Worm (Caenorhabditis elegans): ENCODE measurements around the gene W08F4.5.
"Not testable (repeated sequence)": the region's sequence is repeated elsewhere in the genome, so short reads cannot be mapped to it uniquely, and the experiment has no call there.

Gene W08F4.5

ce11 chrII:568776-569175, at the start of gene W08F4.5:
Gene W08F4.5 (minus strand): TSS chrII:568876.
- no peak for TF ChIP-seq med-1 (GFP tag; optimal IDR thresholded peaks at IDR 0.05; ENCODE audit: insufficient read depth)
- TF ChIP-seq ref-1 (GFP tag; conservative IDR thresholded peaks at IDR 0.05), result no peak
- no peak for TF ChIP-seq ztf-29 (GFP tag; IDR thresholded peaks at IDR 0.05)
- TF ChIP-seq T22C8.4 (GFP tag; IDR thresholded peaks at IDR 0.05), result no peak
- no peak for TF ChIP-seq ztf-23 (GFP tag; IDR thresholded peaks at IDR 0.05)
- no peak for TF ChIP-seq tab-1 (GFP tag; IDR thresholded peaks at IDR 0.05)
- TF ChIP-seq klf-2 (GFP tag; conservative IDR thresholded peaks at IDR 0.05), result no peak
- TF ChIP-seq flt-1 (GFP tag; IDR thresholded peaks at IDR 0.05), result no peak
- TF ChIP-seq cog-1 (tag; optimal IDR thresholded peaks at IDR 0.05), result no peak

- peak; percentile 77 for TF ChIP-seq T22C8.4 (GFP tag; IDR thresholded peaks at IDR 0.05)
- TF ChIP-seq ztf-29 (GFP tag; IDR thresholded peaks at IDR 0.05), result no peak
Observed at ce11 chrII:614701-615100, 46.0 kb upstream of the W08F4.5 start.

ce11 chrII:612361-612760, 43.7 kb upstream of the W08F4.5 start, which contains the start of gene clec-118:
Gene clec-118 (minus strand): TSS chrII:612461.
- TF ChIP-seq ref-1 (GFP tag; conservative IDR thresholded peaks at IDR 0.05); flt-1 (GFP tag; IDR thresholded peaks at IDR 0.05); ztf-29 (GFP tag; IDR thresholded peaks at IDR 0.05): not testable (repeated sequence)

ce11 chrII:608757-609156, 40.1 kb upstream of the W08F4.5 start, which contains the start of gene W04H10.1:
Gene W04H10.1 (plus strand): TSS chrII:609057.
- no peak for TF ChIP-seq T22C8.4 (GFP tag; IDR thresholded peaks at IDR 0.05)
- TF ChIP-seq flt-1 (GFP tag; IDR thresholded peaks at IDR 0.05), result no peak
- no peak for TF ChIP-seq cog-1 (tag; optimal IDR thresholded peaks at IDR 0.05)
- TF ChIP-seq ztf-29 (GFP tag; IDR thresholded peaks at IDR 0.05), result no peak
- TF ChIP-seq ztf-23 (GFP tag; IDR thresholded peaks at IDR 0.05), result no peak
- no peak for TF ChIP-seq ref-1 (GFP tag; conservative IDR thresholded peaks at IDR 0.05)
- no peak for TF ChIP-seq tab-1 (GFP tag; IDR thresholded peaks at IDR 0.05)
- TF ChIP-seq klf-2 (GFP tag; conservative IDR thresholded peaks at IDR 0.05), result no peak
- no peak for TF ChIP-seq med-1 (GFP tag; optimal IDR thresholded peaks at IDR 0.05; ENCODE audit: insufficient read depth)

ce11 chrII:608341-608740, 39.7 kb upstream of the W08F4.5 start, which contains the start of gene W04H10.6:
Gene W04H10.6 (minus strand): TSS chrII:608441.
- no peak for TF ChIP-seq tab-1 (GFP tag; IDR thresholded peaks at IDR 0.05)
- no peak for TF ChIP-seq flt-1 (GFP tag; IDR thresholded peaks at IDR 0.05)
- no peak for TF ChIP-seq T22C8.4 (GFP tag; IDR thresholded peaks at IDR 0.05)
- no peak for TF ChIP-seq cog-1 (tag; optimal IDR thresholded peaks at IDR 0.05)

- TF ChIP-seq ztf-29 (GFP tag; IDR thresholded peaks at IDR 0.05), result no peak
- TF ChIP-seq T22C8.4 (GFP tag; IDR thresholded peaks at IDR 0.05), result no peak
- no peak for TF ChIP-seq ref-1 (GFP tag; conservative IDR thresholded peaks at IDR 0.05)
- TF ChIP-seq med-1 (GFP tag; optimal IDR thresholded peaks at IDR 0.05; ENCODE audit: insufficient read depth), result no peak
- no peak for TF ChIP-seq klf-2 (GFP tag; conservative IDR thresholded peaks at IDR 0.05)
- TF ChIP-seq tab-1 (GFP tag; IDR thresholded peaks at IDR 0.05), result no peak
- TF ChIP-seq flt-1 (GFP tag; IDR thresholded peaks at IDR 0.05), result no peak
- no peak for TF ChIP-seq cog-1 (tag; optimal IDR thresholded peaks at IDR 0.05)
- TF ChIP-seq ztf-23 (GFP tag; IDR thresholded peaks at IDR 0.05), result no peak
Observed at ce11 chrII:606033-606432, 37.4 kb upstream of the W08F4.5 start, which contains the start of gene W04H10.5. Gene W04H10.5 (plus strand): TSS chrII:606333.

- no peak for TF ChIP-seq klf-2 (GFP tag; conservative IDR thresholded peaks at IDR 0.05)
- TF ChIP-seq ref-1 (GFP tag; conservative IDR thresholded peaks at IDR 0.05), result no peak
- TF ChIP-seq ztf-29 (GFP tag; IDR thresholded peaks at IDR 0.05), result no peak
- no peak for TF ChIP-seq ztf-23 (GFP tag; IDR thresholded peaks at IDR 0.05)
- TF ChIP-seq flt-1 (GFP tag; IDR thresholded peaks at IDR 0.05), result no peak
- TF ChIP-seq med-1 (GFP tag; optimal IDR thresholded peaks at IDR 0.05; ENCODE audit: insufficient read depth), result no peak
- TF ChIP-seq tab-1 (GFP tag; IDR thresholded peaks at IDR 0.05), result no peak
- no peak for TF ChIP-seq cog-1 (tag; optimal IDR thresholded peaks at IDR 0.05)
- TF ChIP-seq T22C8.4 (GFP tag; IDR thresholded peaks at IDR 0.05), result no peak
Observed at ce11 chrII:605267-605666, 36.6 kb upstream of the W08F4.5 start, which contains the start of gene W04H10.2. Gene W04H10.2 (plus strand): TSS chrII:605567.

- TF ChIP-seq tab-1 (GFP tag; IDR thresholded peaks at IDR 0.05) (no peak), ref-1 (GFP tag; conservative IDR thresholded peaks at IDR 0.05) (no peak), ztf-29 (GFP tag; IDR thresholded peaks at IDR 0.05) (no peak), klf-2 (GFP tag; conservative IDR thresholded peaks at IDR 0.05) (no peak), T22C8.4 (GFP tag; IDR thresholded peaks at IDR 0.05) (no peak), ztf-23 (GFP tag; IDR thresholded peaks at IDR 0.05) (no peak), med-1 (GFP tag; optimal IDR thresholded peaks at IDR 0.05; ENCODE audit: insufficient read depth) (no peak), cog-1 (tag; optimal IDR thresholded peaks at IDR 0.05) (peak; percentile 64)
Observed at ce11 chrII:602969-603368, 34.3 kb upstream of the W08F4.5 start.

ce11 chrII:602020-602419, 33.3 kb upstream of the W08F4.5 start, which contains the start of gene nhl-3:
Gene nhl-3 (minus strand): TSS chrII:602120.
- TF ChIP-seq flt-1 (GFP tag; IDR thresholded peaks at IDR 0.05) (no peak), ref-1 (GFP tag; conservative IDR thresholded peaks at IDR 0.05) (no peak), med-1 (GFP tag; optimal IDR thresholded peaks at IDR 0.05; ENCODE audit: insufficient read depth) (no peak), ztf-23 (GFP tag; IDR thresholded peaks at IDR 0.05) (no peak), klf-2 (GFP tag; conservative IDR thresholded peaks at IDR 0.05) (no peak), T22C8.4 (GFP tag; IDR thresholded peaks at IDR 0.05) (no peak), tab-1 (GFP tag; IDR thresholded peaks at IDR 0.05) (no peak), ztf-29 (GFP tag; IDR thresholded peaks at IDR 0.05) (no peak), cog-1 (tag; optimal IDR thresholded peaks at IDR 0.05) (no peak)

ce11 chrII:601305-601704, 32.6 kb upstream of the W08F4.5 start:
- TF ChIP-seq cog-1 (tag; optimal IDR thresholded peaks at IDR 0.05) (peak; percentile 43), med-1 (GFP tag; optimal IDR thresholded peaks at IDR 0.05; ENCODE audit: insufficient read depth) (no peak), flt-1 (GFP tag; IDR thresholded peaks at IDR 0.05) (no peak), ztf-29 (GFP tag; IDR thresholded peaks at IDR 0.05) (no peak), T22C8.4 (GFP tag; IDR thresholded peaks at IDR 0.05) (no peak)
